Worm (Caenorhabditis elegans) whole organism, L4 larva: ENCODE results near the gene nhr-123.

Experiments used
- ces-1 ChIP-seq: fragments of 150-350 bp; sonication (generic microtip); optimal IDR thresholded peaks from 4 replicates; lab custom pipeline; 2014; ENCODE audit warnings: missing biosample characterization, missing genetic modification reagents, missing genetic modification characterization
- lsy-2 ChIP-seq, 2 experiments: fragments of 150-350 bp in 1 of 2; sonication (generic microtip) in 1 of 2; optimal IDR thresholded peaks; 2 replicates each; lab custom pipeline; 2014 to 2017; ENCODE audit warnings: missing biosample characterization in 2 of 2, missing genetic modification characterization in 2 of 2
- snpc-4 ChIP-seq: fragments of 150-350 bp; optimal IDR thresholded peaks from 2 replicates; lab custom pipeline; 2014; ENCODE audit warnings: missing biosample characterization, missing genetic modification characterization

DNA sequence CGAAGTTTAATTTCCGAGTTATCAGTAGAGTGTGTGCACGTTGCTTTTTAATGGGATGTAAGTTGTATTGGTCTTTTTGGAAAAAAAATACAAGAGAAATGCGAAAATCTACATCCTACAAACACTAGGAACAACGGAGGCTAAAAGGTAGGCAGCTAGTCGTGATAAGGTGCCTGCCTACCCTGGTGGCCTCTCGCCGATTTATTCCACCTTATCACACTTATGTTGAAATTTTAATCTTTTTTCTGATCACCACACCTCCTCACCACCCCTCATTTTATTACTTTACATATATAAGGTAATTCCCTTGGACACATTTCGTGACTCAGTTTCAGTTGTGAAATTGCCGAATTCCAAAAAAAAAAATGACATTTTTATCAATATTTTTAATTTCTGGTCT is 29.1 kb upstream of the nhr-123 start, which contains the start of gene dod-20:
- TF ChIP-seq snpc-4 (tag; lab: Kevin White, UChicago) (no peak), lsy-2 (tag; optimal IDR thresholded peaks at IDR 0.05; lab: Kevin White, UChicago) (no peak), ces-1 (GFP tag; lab: Kevin White, UChicago) (no peak)
